Fruit fly (Drosophila melanogaster) whole organism, embryonic: ENCODE data around the gene AlaRS.
A peak's percentile ranks its signal among the peaks of the same experiment; 100 is the strongest.

Experiments
- B-H2 ChIP-seq: fragments of 200-800 bp; sonication (Bioruptor generic); optimal IDR thresholded peaks from 2 replicates; lab custom pipeline; 2018; ENCODE audit warnings: missing biosample characterization, mild to moderate bottlenecking, missing genetic modification characterization
- C15 ChIP-seq: fragments of 200-800 bp; sonication (Bioruptor generic); IDR thresholded peaks from 3 replicates; pipeline ENCODE4 v1.3.6; 2022; ENCODE audit warnings: missing biosample characterization, missing genetic modification characterization
- CG10147 ChIP-seq: fragments of 200-800 bp; sonication (Bioruptor generic); optimal IDR thresholded peaks from 2 replicates; lab custom pipeline; 2019; ENCODE audit warnings: missing biosample characterization, mild to moderate bottlenecking, missing genetic modification characterization, moderate library complexity
- CG12391 ChIP-seq: fragments of 200-800 bp; sonication (Bioruptor generic); optimal IDR thresholded peaks from 3 replicates; lab custom pipeline; 2018; ENCODE audit warnings: missing biosample characterization, mild to moderate bottlenecking, missing genetic modification characterization, moderate library complexity
- CG12769 ChIP-seq: fragments of 200-800 bp; sonication (Bioruptor generic); optimal IDR thresholded peaks from 2 replicates; lab custom pipeline; 2019; ENCODE audit warnings: missing biosample characterization, mild to moderate bottlenecking, missing genetic modification characterization, moderate library complexity
- CG13123 ChIP-seq: fragments of 200-800 bp; sonication (Bioruptor generic); optimal IDR thresholded peaks from 2 replicates; lab custom pipeline; 2016; ENCODE audit warnings: missing biosample characterization, missing genetic modification characterization
- CG13424 ChIP-seq: fragments of 200-800 bp; sonication (Bioruptor generic); optimal IDR thresholded peaks from 2 replicates; lab custom pipeline; 2019; ENCODE audit warnings: missing biosample characterization, mild to moderate bottlenecking, missing genetic modification characterization, moderate library complexity
- CG14860 ChIP-seq: fragments of 200-800 bp; sonication (Bioruptor generic); IDR thresholded peaks from 3 replicates; pipeline ENCODE4 v1.3.6; 2022; ENCODE audit warnings: missing biosample characterization, missing genetic modification characterization; ENCODE audit not compliant: partially characterized antibody
- CG17912 ChIP-seq: fragments of 200-800 bp; sonication (Bioruptor generic); optimal IDR thresholded peaks from 2 replicates; lab custom pipeline; 2018; ENCODE audit warnings: missing biosample characterization, mild to moderate bottlenecking, missing genetic modification characterization
- CG32767 ChIP-seq: fragments of 200-800 bp; sonication (Bioruptor generic); IDR thresholded peaks from 2 replicates; pipeline ENCODE4 v1.3.6; 2022; ENCODE audit warnings: missing biosample characterization, missing genetic modification characterization
- CG3407 ChIP-seq: fragments of 200-800 bp; sonication (Bioruptor generic); optimal IDR thresholded peaks from 2 replicates; lab custom pipeline; 2018; ENCODE audit warnings: missing biosample characterization, mild to moderate bottlenecking, missing genetic modification characterization
- CG3726 ChIP-seq: fragments of 200-800 bp; sonication (Bioruptor generic); IDR thresholded peaks from 3 replicates; pipeline ENCODE4, ENCODE4 v1.3.6; 2022; ENCODE audit warnings: missing biosample characterization, missing genetic modification characterization
- CG4617 ChIP-seq: fragments of 200-800 bp; sonication (Bioruptor generic); optimal IDR thresholded peaks from 3 replicates; lab custom pipeline; 2016; ENCODE audit warnings: missing biosample characterization, missing genetic modification characterization, borderline replicate concordance
- CG9876 ChIP-seq: fragments of 200-800 bp; sonication (Bioruptor generic); optimal IDR thresholded peaks from 2 replicates; lab custom pipeline; 2016; ENCODE audit warnings: missing biosample characterization, missing genetic modification characterization
- Camta ChIP-seq: fragments of 200-800 bp; sonication (Bioruptor generic); optimal IDR thresholded peaks from 2 replicates; lab custom pipeline; 2016; ENCODE audit warnings: missing biosample characterization, missing genetic modification characterization
- Ets97D ChIP-seq: fragments of 200-800 bp; sonication (Bioruptor generic); optimal IDR thresholded peaks from 3 replicates; lab custom pipeline; 2016; ENCODE audit warnings: missing biosample characterization, missing genetic modification characterization
- Fer1 ChIP-seq: fragments of 200-800 bp; sonication (Bioruptor generic); optimal IDR thresholded peaks from 2 replicates; lab custom pipeline; 2017; ENCODE audit warnings: missing biosample characterization, mild to moderate bottlenecking, missing genetic modification characterization
- HmgZ ChIP-seq: fragments of 200-800 bp; sonication (Bioruptor generic); optimal IDR thresholded peaks from 2 replicates; lab custom pipeline; 2018; ENCODE audit warnings: missing biosample characterization, mild to moderate bottlenecking, missing genetic modification characterization
- Kr ChIP-seq: fragments of 200-800 bp; sonication (Bioruptor generic); optimal IDR thresholded peaks from 2 replicates; lab custom pipeline; 2017; ENCODE audit warnings: missing biosample characterization, mild to moderate bottlenecking, missing genetic modification characterization
- Mes4 ChIP-seq: fragments of 200-800 bp; sonication (Bioruptor generic); optimal IDR thresholded peaks from 2 replicates; lab custom pipeline; 2016; ENCODE audit warnings: missing biosample characterization, missing genetic modification characterization
- NC2α ChIP-seq: fragments of 200-800 bp; sonication (Bioruptor generic); optimal IDR thresholded peaks from 2 replicates; lab custom pipeline; 2016; ENCODE audit warnings: missing biosample characterization, missing genetic modification characterization
- NfI ChIP-seq: fragments of 200-800 bp; sonication (Bioruptor generic); optimal IDR thresholded peaks from 3 replicates; lab custom pipeline; 2018; ENCODE audit warnings: missing biosample characterization, mild to moderate bottlenecking, missing genetic modification characterization, moderate library complexity
- Ravus ChIP-seq: fragments of 200-800 bp; sonication (Bioruptor generic); IDR thresholded peaks from 2 replicates; pipeline ENCODE4 v1.3.6; 2022; ENCODE audit warnings: missing biosample characterization, missing genetic modification characterization
- Taf1 ChIP-seq: fragments of 200-800 bp; sonication (Bioruptor generic); IDR thresholded peaks from 2 replicates; pipeline ENCODE4 v1.3.6; 2022; ENCODE audit warnings: missing biosample characterization, missing genetic modification characterization
- Trl ChIP-seq, 3 experiments: fragments of >200 bp in 2 of 3; fragments of 200-800 bp in 1 of 3; sonication (Bioruptor generic) in 1 of 3; optimal IDR thresholded peaks; 2 replicates in 1 of 3; 3 replicates in 2 of 3; lab custom pipeline; 2016 to 2017; ENCODE audit warnings: missing biosample characterization in 1 of 3, missing genetic modification characterization in 1 of 3
- amos ChIP-seq: fragments of 200-800 bp; sonication (Bioruptor generic); IDR thresholded peaks from 2 replicates; pipeline ENCODE4 v1.3.6; 2022; ENCODE audit warnings: missing biosample characterization, missing genetic modification characterization; ENCODE audit not compliant: partially characterized antibody
- ap ChIP-seq: fragments of 200-800 bp; sonication (Bioruptor generic); IDR thresholded peaks from 2 replicates; pipeline ENCODE4 v1.3.6; 2022; ENCODE audit warnings: missing biosample characterization, missing genetic modification characterization
- da ChIP-seq: fragments of 200-800 bp; sonication (Bioruptor generic); optimal IDR thresholded peaks from 2 replicates; lab custom pipeline; 2016; ENCODE audit warnings: missing biosample characterization, missing genetic modification characterization
- dmrt11E ChIP-seq: fragments of 200-800 bp; sonication (Bioruptor generic); optimal IDR thresholded peaks from 3 replicates; lab custom pipeline; 2018; ENCODE audit warnings: missing biosample characterization, mild to moderate bottlenecking, missing genetic modification characterization, moderate library complexity
- dpn ChIP-seq, 2 experiments: fragments of 200-800 bp; sonication (Bioruptor generic); optimal IDR thresholded peaks; 3 replicates each; lab custom pipeline; 2016; ENCODE audit warnings: missing biosample characterization in 2 of 2, missing genetic modification characterization in 2 of 2
- dysf ChIP-seq: fragments of 200-800 bp; sonication (Bioruptor generic); IDR thresholded peaks from 3 replicates; pipeline ENCODE4 v1.3.6; 2022; ENCODE audit warnings: missing biosample characterization, missing genetic modification characterization
- emc ChIP-seq: fragments of 200-800 bp; sonication (Bioruptor generic); optimal IDR thresholded peaks from 2 replicates; lab custom pipeline; 2016; ENCODE audit warnings: missing biosample characterization, missing genetic modification characterization
- fd102C ChIP-seq: fragments of 200-800 bp; sonication (Bioruptor generic); optimal IDR thresholded peaks from 2 replicates; lab custom pipeline; 2018; ENCODE audit warnings: missing biosample characterization, mild to moderate bottlenecking, missing genetic modification characterization, moderate library complexity
- fd3F ChIP-seq: fragments of 200-800 bp; sonication (Bioruptor generic); optimal IDR thresholded peaks from 2 replicates; lab custom pipeline; 2018; ENCODE audit warnings: missing biosample characterization, mild to moderate bottlenecking, missing genetic modification characterization, moderate library complexity
- fu2 ChIP-seq: fragments of 200-800 bp; sonication (Bioruptor generic); optimal IDR thresholded peaks from 2 replicates; lab custom pipeline; 2016; ENCODE audit warnings: missing biosample characterization, missing genetic modification characterization
- gcm ChIP-seq: fragments of 200-800 bp; sonication (Bioruptor generic); optimal IDR thresholded peaks from 2 replicates; lab custom pipeline; 2019; ENCODE audit warnings: missing biosample characterization, mild to moderate bottlenecking, missing genetic modification characterization, moderate library complexity
- kah ChIP-seq: fragments of 200-800 bp; sonication (Bioruptor generic); optimal IDR thresholded peaks from 2 replicates; lab custom pipeline; 2018; ENCODE audit warnings: missing biosample characterization, mild to moderate bottlenecking, missing genetic modification characterization
- kni ChIP-seq: fragments of 200-800 bp; sonication (Bioruptor generic); optimal IDR thresholded peaks from 3 replicates; lab custom pipeline; 2017; ENCODE audit warnings: mild to moderate bottlenecking, missing biosample characterization, missing genetic modification reagents, missing genetic modification characterization
- lbe ChIP-seq: fragments of 200-800 bp; sonication (Bioruptor generic); optimal IDR thresholded peaks from 2 replicates; lab custom pipeline; 2016; ENCODE audit warnings: missing biosample characterization, mild to moderate bottlenecking, missing genetic modification characterization
- lola ChIP-seq, 3 experiments: fragments of >200 bp in 2 of 3; fragments of 200-800 bp in 1 of 3; sonication (Bioruptor generic) in 1 of 3; optimal IDR thresholded peaks; 2 replicates each; lab custom pipeline; 2017 to 2019; ENCODE audit warnings: missing biosample characterization in 3 of 3, missing genetic modification characterization in 3 of 3, mild to moderate bottlenecking in 1 of 3, moderate library complexity in 1 of 3
- nau ChIP-seq: fragments of 200-800 bp; sonication (Bioruptor generic); optimal IDR thresholded peaks from 3 replicates; lab custom pipeline; 2017; ENCODE audit warnings: missing biosample characterization, mild to moderate bottlenecking, missing genetic modification characterization, missing genetic modification reagents
- pnt ChIP-seq: fragments of 200-800 bp; sonication (Bioruptor generic); optimal IDR thresholded peaks from 3 replicates; lab custom pipeline; 2016; ENCODE audit warnings: missing biosample characterization, missing genetic modification characterization
- pzg ChIP-seq: fragments of 200-800 bp; sonication (Bioruptor generic); optimal IDR thresholded peaks from 3 replicates; lab custom pipeline; 2018; ENCODE audit warnings: missing biosample characterization, mild to moderate bottlenecking, missing genetic modification characterization, moderate library complexity
- rib ChIP-seq: fragments of 200-800 bp; sonication (Bioruptor generic); IDR thresholded peaks from 2 replicates; pipeline ENCODE4 v1.3.6; 2022; ENCODE audit warnings: missing biosample characterization, missing genetic modification characterization
- schlank ChIP-seq: fragments of 200-800 bp; sonication (Bioruptor generic); optimal IDR thresholded peaks from 2 replicates; lab custom pipeline; 2018; ENCODE audit warnings: missing biosample characterization, mild to moderate bottlenecking, missing genetic modification characterization
- scrt ChIP-seq: fragments of 200-800 bp; sonication (Bioruptor generic); optimal IDR thresholded peaks from 2 replicates; lab custom pipeline; 2018; ENCODE audit warnings: missing biosample characterization, mild to moderate bottlenecking, missing genetic modification characterization, moderate library complexity
- slbo ChIP-seq: fragments of 200-800 bp; sonication (Bioruptor generic); IDR thresholded peaks from 2 replicates; pipeline ENCODE4 v1.3.6; 2022; ENCODE audit warnings: missing biosample characterization, missing genetic modification characterization
- tna ChIP-seq: fragments of 200-800 bp; sonication (Bioruptor generic); IDR thresholded peaks from 2 replicates; pipeline ENCODE4 v1.3.6; 2022; ENCODE audit warnings: missing biosample characterization, missing genetic modification characterization; ENCODE audit not compliant: partially characterized antibody

AlaRS gene

DNA sequence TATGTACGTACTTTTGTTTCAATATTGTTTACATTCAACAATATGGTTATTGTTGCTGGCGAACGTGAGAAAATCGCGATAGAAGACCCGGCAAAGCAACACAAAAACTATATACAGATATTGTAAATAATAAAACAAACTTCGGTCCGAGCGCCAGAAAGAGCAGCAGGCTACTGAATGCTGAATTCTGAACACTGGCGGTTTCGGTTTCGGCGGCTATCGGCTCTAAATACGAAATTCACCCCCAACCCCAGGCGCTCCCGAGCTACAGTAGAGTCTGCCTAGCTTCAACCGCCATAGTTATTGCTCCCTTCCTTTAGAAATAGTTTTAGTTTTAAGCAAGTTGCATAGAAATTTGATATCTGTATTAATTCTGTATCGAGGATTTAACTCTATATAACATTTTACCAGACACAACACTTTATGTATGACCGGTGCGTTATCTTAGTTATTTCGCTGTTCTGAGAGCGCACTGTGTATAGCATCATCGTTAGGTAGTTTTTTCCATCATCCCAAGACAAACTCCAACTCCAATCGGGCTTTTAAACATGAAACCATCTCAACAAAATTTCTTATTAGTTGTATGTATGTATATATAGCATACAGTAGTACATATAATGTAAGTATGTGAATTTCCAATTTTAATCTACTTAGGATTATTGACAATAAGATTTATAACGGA lies 19.1 kb downstream of the AlaRS start, which contains the start of gene CG7627 (continued):
- TF ChIP-seq kah (GFP tag; lab: Kevin White, UChicago) (peak; percentile 20), kni (GFP tag; lab: Kevin White, UChicago) (no peak), lola (GFP tag; optimal IDR thresholded peaks at IDR 0.05; lab: Kevin White, UChicago) (peak in 1 of 3 experiments; percentile 43), Kr (GFP tag; lab: Kevin White, UChicago) (no peak), fd102C (GFP tag; lab: Kevin White, UChicago) (no peak), B-H2 (GFP tag; lab: Kevin White, UChicago) (peak; percentile 70), CG12769 (tag; lab: Kevin White, UChicago) (peak; percentile 69), schlank (tag; lab: Kevin White, UChicago) (peak; percentile 64), CG10147 (peak; percentile 21), amos (GFP tag; lab: Robert Waterston, UW) (peak; percentile 27; the same call in 1 of the 2 replicates), fd3F (peak; percentile 60), CG32767 (GFP tag; lab: Robert Waterston, UW) (peak; percentile 64; the same call in 1 of the 2 replicates), Fer1 (GFP tag; lab: Kevin White, UChicago) (peak; percentile 86), pnt (GFP tag; lab: Kevin White, UChicago) (peak; percentile 59), gcm (GFP tag; lab: Kevin White, UChicago) (peak; percentile 48), Camta (peak; percentile 47), lbe (GFP tag; lab: Kevin White, UChicago) (peak; percentile 65), emc (GFP tag; lab: Kevin White, UChicago) (peak; percentile 39), ap (GFP tag; lab: Robert Waterston, UW) (0 out of 2 replicates have a peak, but pooled peaks have one; percentile 51), CG17912 (GFP tag; lab: Kevin White, UChicago) (peak; percentile 24), CG13123 (GFP tag; lab: Kevin White, UChicago) (no peak), slbo (GFP tag; lab: Robert Waterston, UW) (peak; percentile 87), nau (GFP tag; lab: Kevin White, UChicago) (peak; percentile 34), NfI (GFP tag; lab: Kevin White, UChicago) (peak; percentile 52), scrt (GFP tag; lab: Kevin White, UChicago) (peak; percentile 51), rib (peak; percentile 57; the same call in 1 of the 2 replicates), dpn (GFP tag; optimal IDR thresholded peaks at IDR 0.05; lab: Kevin White, UChicago) (peak; percentile 67 to 77), CG3407 (GFP tag; lab: Kevin White, UChicago) (peak; percentile 28), dmrt11E (tag; lab: Kevin White, UChicago) (peak; percentile 62), da (GFP tag; lab: Kevin White, UChicago) (peak; percentile 19), Ravus (GFP tag; lab: Robert Waterston, UW) (peak; percentile 54), C15 (GFP tag; lab: Robert Waterston, UW) (0 out of 3 replicates have a peak, but pooled peaks have one; percentile 52), Taf1 (GFP tag; lab: Robert Waterston, UW) (peak; percentile 69), CG14860 (no peak), CG12391 (tag; lab: Kevin White, UChicago) (peak; percentile 77), tna (no peak), CG9876 (GFP tag; lab: Kevin White, UChicago) (peak; percentile 35), Mes4 (peak; percentile 35), NC2α (peak; percentile 12), Trl (optimal IDR thresholded peaks at IDR 0.05; lab: Kevin White, UChicago) (no peak), Trl (GFP tag; optimal IDR thresholded peaks at IDR 0.05; lab: Kevin White, UChicago) (peak; percentile 71), CG3726 (GFP tag; lab: Robert Waterston, UW) (0 out of 3 replicates have a peak, but pooled peaks have one; percentile 51), dysf (GFP tag; lab: Robert Waterston, UW) (peak; percentile 86), Ets97D (GFP tag; lab: Kevin White, UChicago) (peak; percentile 42), fu2 (GFP tag; lab: Kevin White, UChicago) (peak; percentile 77), pzg (GFP tag; lab: Kevin White, UChicago) (peak; percentile 9), CG13424 (peak; percentile 78), CG4617 (no peak), HmgZ (tag; lab: Kevin White, UChicago) (peak; percentile 46)
